Fruit fly (Drosophila melanogaster): Measurements from ENCODE around the gene nej.

Gene nej

DNA sequence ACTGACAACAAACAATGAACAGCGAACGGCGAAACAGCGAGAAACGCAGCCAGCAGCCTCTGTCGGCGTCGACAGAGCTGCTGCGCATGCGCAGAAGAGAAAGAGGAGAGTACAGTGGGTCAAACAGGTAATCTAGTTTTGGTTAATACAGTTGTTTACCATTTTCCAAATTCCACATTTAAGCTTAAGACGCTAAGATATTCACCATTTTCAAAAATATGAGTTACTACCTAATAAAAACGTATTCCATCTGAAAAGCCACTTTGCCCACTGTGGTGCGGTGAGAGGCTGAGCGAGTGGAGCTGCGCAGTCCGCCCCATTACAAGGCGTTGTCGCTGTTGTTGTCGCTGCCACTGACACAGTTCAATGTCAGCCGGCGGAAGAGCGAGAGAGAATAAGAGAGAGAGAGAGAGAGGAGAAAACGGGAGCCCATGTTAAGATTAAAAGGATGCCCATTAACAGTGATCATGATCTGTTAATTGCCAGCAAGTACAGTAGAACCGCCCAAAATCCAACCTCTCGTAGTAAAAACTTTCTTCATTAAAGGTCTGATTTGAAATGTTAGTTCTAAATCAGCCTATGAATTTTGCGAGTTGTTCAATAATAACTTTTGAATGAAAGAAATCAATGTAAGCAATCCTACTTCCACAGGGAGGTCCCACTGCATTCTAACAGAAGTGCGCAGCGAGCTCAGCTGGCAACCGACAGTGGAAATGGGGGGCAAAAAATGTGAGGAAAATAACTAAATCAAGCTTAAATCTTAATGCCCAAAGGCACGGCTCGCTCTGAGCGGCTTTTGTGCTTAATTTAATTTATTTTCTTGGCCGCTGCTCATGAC lies 35.9 kb downstream of the nej start (continued):
- TF ChIP-seq Fer3 (tag; optimal IDR thresholded peaks at IDR 0.05) (peak; percentile 85), Chrac-16 (GFP tag; optimal IDR thresholded peaks at IDR 0.05) (peak; percentile 96), Mrtf (GFP tag; IDR thresholded peaks at IDR 0.05) (peak; percentile 95), CG32532 (GFP tag; IDR thresholded peaks at IDR 0.05) (peak; percentile 86), nerfin-2 (GFP tag; IDR thresholded peaks at IDR 0.05; ENCODE audit: partially characterized antibody) (no peak), Xbp1 (GFP tag; optimal IDR thresholded peaks at IDR 0.05) (peak; percentile 95), B-H1 (GFP tag; IDR thresholded peaks at IDR 0.05) (peak; percentile 94), nom (GFP tag; optimal IDR thresholded peaks at IDR 0.05) (peak; percentile 97), az2 (GFP tag; optimal IDR thresholded peaks at IDR 0.05) (peak; percentile 96), CG4707 (GFP tag; optimal IDR thresholded peaks at IDR 0.05) (peak; percentile 99), Aef1 (GFP tag; IDR thresholded peaks at IDR 0.05) (peak; percentile 92), CG6175 (GFP tag; IDR thresholded peaks at IDR 0.05) (peak; percentile 57; the same call in 1 of the 3 replicates), Usf (GFP tag; optimal IDR thresholded peaks at IDR 0.05) (peak; percentile 83), Awh (GFP tag; IDR thresholded peaks at IDR 0.05) (peak; percentile 97), Sox102F (GFP tag; optimal IDR thresholded peaks at IDR 0.05) (peak; percentile 95), fu2 (GFP tag; optimal IDR thresholded peaks at IDR 0.05) (peak; percentile 82), CG11504 (tag; optimal IDR thresholded peaks at IDR 0.05) (peak; percentile 93), H2.0 (GFP tag; IDR thresholded peaks at IDR 0.05) (peak; percentile 96), kah (GFP tag; optimal IDR thresholded peaks at IDR 0.05) (peak; percentile 86), CG1647 (GFP tag; optimal IDR thresholded peaks at IDR 0.05) (peak; percentile 87), CG2116 (GFP tag; optimal IDR thresholded peaks at IDR 0.05) (peak; percentile 76), CG17612 (GFP tag; IDR thresholded peaks at IDR 0.05) (peak; percentile 84), ham (GFP tag; IDR thresholded peaks at IDR 0.05) (peak; percentile 68), gcm2 (GFP tag; optimal IDR thresholded peaks at IDR 0.05) (peak; percentile 84), grau (tag; optimal IDR thresholded peaks at IDR 0.05) (peak; percentile 85), CG10274 (GFP tag; optimal IDR thresholded peaks at IDR 0.05) (peak; percentile 72), Drgx (GFP tag; IDR thresholded peaks at IDR 0.05) (peak; percentile 98), CG7372 (GFP tag; IDR thresholded peaks at IDR 0.05) (peak; percentile 84), sug (tag; optimal IDR thresholded peaks at IDR 0.05) (peak; percentile 41), Dad (GFP tag; optimal IDR thresholded peaks at IDR 0.05) (peak; percentile 93), lov (optimal IDR thresholded peaks at IDR 0.05) (no peak), lov (GFP tag; IDR thresholded peaks at IDR 0.05) (peak; percentile 97), ro (GFP tag; IDR thresholded peaks at IDR 0.05) (peak; percentile 88), usp (GFP tag; optimal IDR thresholded peaks at IDR 0.05) (no peak), CG4854 (GFP tag; optimal IDR thresholded peaks at IDR 0.05) (peak; percentile 83), CG12744 (GFP tag; optimal IDR thresholded peaks at IDR 0.05) (peak; percentile 89), nerfin-1 (tag; optimal IDR thresholded peaks at IDR 0.05) (peak; percentile 88), salm (tag; optimal IDR thresholded peaks at IDR 0.05) (peak; percentile 93), Fer1 (GFP tag; optimal IDR thresholded peaks at IDR 0.05) (peak; percentile 90), CHES-1-like (GFP tag; optimal IDR thresholded peaks at IDR 0.05) (peak; percentile 93), CG17328 (GFP tag; IDR thresholded peaks at IDR 0.05) (peak; percentile 97), fd3F (GFP tag; optimal IDR thresholded peaks at IDR 0.05) (peak; percentile 70), ATbp (GFP tag; optimal IDR thresholded peaks at IDR 0.05) (peak; percentile 96), Lhr (GFP tag; optimal IDR thresholded peaks at IDR 0.05) (peak; percentile 84), p53 (GFP tag; optimal IDR thresholded peaks at IDR 0.05) (peak; percentile 84), MBD-R2 (GFP tag; IDR thresholded peaks at IDR 0.05) (peak; percentile 60), bab2 (GFP tag; optimal IDR thresholded peaks at IDR 0.05) (peak; percentile 93), Mad (GFP tag; optimal IDR thresholded peaks at IDR 0.05) (peak; percentile 91), pzg (GFP tag; optimal IDR thresholded peaks at IDR 0.05) (no peak), gro (GFP tag; optimal IDR thresholded peaks at IDR 0.05) (peak; percentile 43)

Measured in whole organism, embryonic.